Fruit fly (Drosophila melanogaster) whole organism, embryonic: Measurements from ENCODE around the gene Sfp38D.

Source experiments
- CG10209 ChIP-seq: fragments of 200-800 bp; sonication (Bioruptor generic); optimal IDR thresholded peaks from 3 replicates; lab custom pipeline; 2017; ENCODE audit warnings: missing biosample characterization, mild to moderate bottlenecking, missing genetic modification characterization, missing genetic modification reagents
- CG10321 ChIP-seq: fragments of 200-800 bp; sonication (Bioruptor generic); IDR thresholded peaks from 2 replicates; pipeline ENCODE4 v1.3.6; 2022; ENCODE audit warnings: missing biosample characterization, missing genetic modification characterization
- CG10979 ChIP-seq: fragments of 200-800 bp; sonication (Bioruptor generic); optimal IDR thresholded peaks from 2 replicates; lab custom pipeline; 2018; ENCODE audit warnings: missing biosample characterization, mild to moderate bottlenecking, missing genetic modification characterization, moderate library complexity
- CG11456 ChIP-seq: fragments of 200-800 bp; sonication (Bioruptor generic); IDR thresholded peaks from 3 replicates; pipeline ENCODE4 v1.3.6; 2022; ENCODE audit warnings: missing biosample characterization, missing genetic modification characterization
- CG11696 ChIP-seq: fragments of 200-800 bp; sonication (Bioruptor generic); IDR thresholded peaks from 2 replicates; pipeline ENCODE4 v1.3.6; 2022; ENCODE audit warnings: missing biosample characterization, missing genetic modification characterization
- CG14441 ChIP-seq: fragments of 200-800 bp; sonication (Bioruptor generic); IDR thresholded peaks from 2 replicates; pipeline ENCODE4 v1.3.6; 2022; ENCODE audit warnings: missing biosample characterization, missing genetic modification characterization
- CG16813 ChIP-seq: fragments of 200-800 bp; sonication (Bioruptor generic); IDR thresholded peaks from 3 replicates; pipeline ENCODE4 v1.3.6; 2022; ENCODE audit warnings: missing biosample characterization, missing genetic modification characterization; ENCODE audit not compliant: partially characterized antibody
- CG17328 ChIP-seq: fragments of 200-800 bp; sonication (Bioruptor generic); IDR thresholded peaks from 2 replicates; pipeline ENCODE4 v1.3.6; 2022; ENCODE audit warnings: missing biosample characterization, missing genetic modification characterization
- CG1792 ChIP-seq: fragments of 200-800 bp; sonication (Bioruptor generic); optimal IDR thresholded peaks from 2 replicates; lab custom pipeline; 2016; ENCODE audit warnings: missing biosample characterization, missing genetic modification characterization
- CG18011 ChIP-seq: fragments of 200-800 bp; sonication (Bioruptor generic); optimal IDR thresholded peaks from 2 replicates; lab custom pipeline; 2017; ENCODE audit warnings: missing biosample characterization, missing genetic modification characterization, mild to moderate bottlenecking, moderate library complexity, missing genotype
- CG18476 ChIP-seq: fragments of 200-800 bp; sonication (Bioruptor generic); optimal IDR thresholded peaks from 2 replicates; lab custom pipeline; 2016; ENCODE audit warnings: missing biosample characterization, mild to moderate bottlenecking, missing genetic modification characterization
- CG18619 ChIP-seq: fragments of 200-800 bp; sonication (Bioruptor generic); optimal IDR thresholded peaks from 3 replicates; lab custom pipeline; 2017; ENCODE audit warnings: missing biosample characterization, mild to moderate bottlenecking, missing genetic modification characterization
- CG2129 ChIP-seq: fragments of 200-800 bp; sonication (Bioruptor generic); IDR thresholded peaks from 2 replicates; pipeline ENCODE4 v1.3.6; 2022; ENCODE audit warnings: missing biosample characterization, missing genetic modification characterization; ENCODE audit not compliant: partially characterized antibody
- CG3995 ChIP-seq: fragments of 200-800 bp; sonication (Bioruptor generic); optimal IDR thresholded peaks from 3 replicates; lab custom pipeline; 2016; ENCODE audit warnings: missing biosample characterization, missing genetic modification characterization
- CG5245 ChIP-seq: fragments of 200-800 bp; sonication (Bioruptor generic); optimal IDR thresholded peaks from 3 replicates; lab custom pipeline; 2016; ENCODE audit warnings: missing biosample characterization, missing genetic modification characterization
- CG5953 ChIP-seq: fragments of 200-800 bp; sonication (Bioruptor generic); IDR thresholded peaks from 2 replicates; pipeline ENCODE4 v1.3.6; 2022; ENCODE audit warnings: missing biosample characterization, missing genetic modification characterization
- CG7987 ChIP-seq: fragments of 200-800 bp; sonication (Bioruptor generic); optimal IDR thresholded peaks from 2 replicates; lab custom pipeline; 2018; ENCODE audit warnings: missing biosample characterization, mild to moderate bottlenecking, missing genetic modification characterization, moderate library complexity
- CG8089 ChIP-seq: fragments of 200-800 bp; sonication (Bioruptor generic); optimal IDR thresholded peaks from 3 replicates; lab custom pipeline; 2016; ENCODE audit warnings: missing biosample characterization, missing genetic modification characterization
- CG8765 ChIP-seq: fragments of 200-800 bp; sonication (Bioruptor generic); IDR thresholded peaks from 2 replicates; pipeline ENCODE4 v1.3.6; 2022; ENCODE audit warnings: missing biosample characterization, missing genetic modification characterization
- CG9817 ChIP-seq: fragments of 200-800 bp; sonication (Bioruptor generic); optimal IDR thresholded peaks from 2 replicates; lab custom pipeline; 2018; ENCODE audit warnings: missing biosample characterization, mild to moderate bottlenecking, missing genetic modification characterization, moderate library complexity
- Camta ChIP-seq: fragments of 200-800 bp; sonication (Bioruptor generic); optimal IDR thresholded peaks from 2 replicates; lab custom pipeline; 2016; ENCODE audit warnings: missing biosample characterization, missing genetic modification characterization
- CkIIα-i1 ChIP-seq: fragments of 200-800 bp; sonication (Bioruptor generic); IDR thresholded peaks from 2 replicates; pipeline ENCODE4 v1.3.6; 2022; ENCODE audit warnings: missing biosample characterization, missing genetic modification characterization
- CoRest ChIP-seq: fragments of 200-800 bp; sonication (Bioruptor generic); optimal IDR thresholded peaks from 3 replicates; lab custom pipeline; 2018; ENCODE audit warnings: missing biosample characterization, mild to moderate bottlenecking, missing genetic modification characterization, moderate library complexity
- Dip3 ChIP-seq: fragments of 200-800 bp; sonication (Bioruptor generic); optimal IDR thresholded peaks from 3 replicates; lab custom pipeline; 2016; ENCODE audit warnings: missing biosample characterization, missing genetic modification characterization
- Ets65A ChIP-seq: fragments of 200-800 bp; sonication (Bioruptor generic); peaks from one replicate; lab custom pipeline; 2016; ENCODE audit warnings: missing biosample characterization, missing genetic modification characterization
- Ets97D ChIP-seq: fragments of 200-800 bp; sonication (Bioruptor generic); optimal IDR thresholded peaks from 3 replicates; lab custom pipeline; 2016; ENCODE audit warnings: missing biosample characterization, missing genetic modification characterization
- H15 ChIP-seq: fragments of 200-800 bp; sonication (Bioruptor generic); IDR thresholded peaks from 3 replicates; pipeline ENCODE4 v1.3.6; 2022; ENCODE audit warnings: missing biosample characterization, missing genetic modification characterization
- Hmr ChIP-seq: fragments of 200-800 bp; sonication (Bioruptor generic); optimal IDR thresholded peaks from 3 replicates; lab custom pipeline; 2017; ENCODE audit warnings: mild to moderate bottlenecking, missing biosample characterization, missing genetic modification reagents, missing genetic modification characterization
- Lim3 ChIP-seq: fragments of 200-800 bp; sonication (Bioruptor generic); IDR thresholded peaks from 2 replicates; pipeline ENCODE4 v1.3.6; 2022; ENCODE audit warnings: missing biosample characterization, missing genetic modification characterization
- NK7.1 ChIP-seq: fragments of 200-800 bp; sonication (Bioruptor generic); optimal IDR thresholded peaks from 3 replicates; lab custom pipeline; 2016; ENCODE audit warnings: missing biosample characterization, missing genetic modification characterization
- Stat92E ChIP-seq, 3 experiments: fragments of >200 bp in 2 of 3; fragments of 200-800 bp in 1 of 3; sonication (Bioruptor generic) in 1 of 3; optimal IDR thresholded peaks; 2 replicates each; lab custom pipeline; 2017 to 2019; ENCODE audit warnings: missing biosample characterization in 3 of 3, missing genetic modification characterization in 3 of 3, mild to moderate bottlenecking in 1 of 3, moderate library complexity in 1 of 3
- al ChIP-seq: fragments of 200-800 bp; sonication (Bioruptor generic); IDR thresholded peaks from 2 replicates; pipeline ENCODE4 v1.3.6; 2022; ENCODE audit warnings: missing biosample characterization, missing genetic modification characterization
- cad ChIP-seq: fragments of >200 bp; optimal IDR thresholded peaks from 2 replicates; lab custom pipeline; 2017; ENCODE audit warnings: missing biosample characterization, missing genetic modification characterization
- dmrt99B ChIP-seq: fragments of 200-800 bp; sonication (Bioruptor generic); optimal IDR thresholded peaks from 2 replicates; lab custom pipeline; 2018; ENCODE audit warnings: missing biosample characterization, mild to moderate bottlenecking, missing genetic modification characterization, moderate library complexity
- ems ChIP-seq: fragments of 200-800 bp; sonication (Bioruptor generic); optimal IDR thresholded peaks from 3 replicates; lab custom pipeline; 2016; ENCODE audit warnings: missing biosample characterization, missing genetic modification characterization
- fru ChIP-seq: fragments of >200 bp; optimal IDR thresholded peaks from 2 replicates; lab custom pipeline; 2017
- jigr1 ChIP-seq: fragments of 200-800 bp; sonication (Bioruptor generic); IDR thresholded peaks from 3 replicates; pipeline ENCODE4 v1.3.6; 2022; ENCODE audit warnings: missing biosample characterization, missing genetic modification characterization
- jing ChIP-seq: fragments of 200-800 bp; sonication (Bioruptor generic); optimal IDR thresholded peaks from 2 replicates; lab custom pipeline; 2018; ENCODE audit warnings: missing biosample characterization, mild to moderate bottlenecking, missing genetic modification characterization
- klu ChIP-seq: fragments of 200-800 bp; sonication (Bioruptor generic); IDR thresholded peaks from 2 replicates; pipeline ENCODE4 v1.3.6; 2022; ENCODE audit warnings: missing biosample characterization, missing genetic modification characterization
- lmd ChIP-seq: fragments of 200-800 bp; sonication (Bioruptor generic); IDR thresholded peaks from 2 replicates; pipeline ENCODE4 v1.3.6; 2022; ENCODE audit warnings: missing biosample characterization, missing genetic modification characterization
- nmo ChIP-seq: fragments of 200-800 bp; sonication (Bioruptor generic); optimal IDR thresholded peaks from 2 replicates; lab custom pipeline; 2018; ENCODE audit warnings: missing biosample characterization, mild to moderate bottlenecking, missing genetic modification characterization, moderate library complexity
- pho ChIP-seq: fragments of 200-800 bp; sonication (Bioruptor generic); optimal IDR thresholded peaks from 2 replicates; lab custom pipeline; 2016; ENCODE audit warnings: missing biosample characterization, missing genetic modification characterization
- pnt ChIP-seq: fragments of 200-800 bp; sonication (Bioruptor generic); optimal IDR thresholded peaks from 3 replicates; lab custom pipeline; 2016; ENCODE audit warnings: missing biosample characterization, missing genetic modification characterization
- pum ChIP-seq: fragments of 200-800 bp; sonication (Bioruptor generic); optimal IDR thresholded peaks from 2 replicates; lab custom pipeline; 2016; ENCODE audit warnings: missing biosample characterization, missing genetic modification characterization
- sens ChIP-seq: fragments of 200-800 bp; sonication (Bioruptor generic); peaks from one replicate; lab custom pipeline; 2016; ENCODE audit warnings: missing biosample characterization, missing genetic modification characterization
- sob ChIP-seq: fragments of 200-800 bp; sonication (Bioruptor generic); IDR thresholded peaks from 2 replicates; pipeline ENCODE4 v1.3.6; 2022; ENCODE audit warnings: missing biosample characterization, missing genetic modification characterization
- tin ChIP-seq: fragments of 200-800 bp; sonication (Bioruptor generic); optimal IDR thresholded peaks from 3 replicates; lab custom pipeline; 2016; ENCODE audit warnings: missing biosample characterization, missing genetic modification characterization
- trem ChIP-seq: fragments of 200-800 bp; optimal IDR thresholded peaks from 3 replicates; lab custom pipeline; 2019; ENCODE audit warnings: missing biosample characterization, mild to moderate bottlenecking, missing genetic modification characterization, moderate library complexity
- ttk ChIP-seq: fragments of 200-800 bp; sonication (Bioruptor generic); IDR thresholded peaks from 2 replicates; pipeline ENCODE4 v2.1.2; 2022; ENCODE audit warnings: missing biosample characterization, missing genetic modification characterization
- unpg ChIP-seq: fragments of 200-800 bp; sonication (Bioruptor generic); optimal IDR thresholded peaks from 3 replicates; lab custom pipeline; 2018; ENCODE audit warnings: missing biosample characterization, mild to moderate bottlenecking, missing genetic modification characterization, moderate library complexity
- vvl ChIP-seq: fragments of 200-800 bp; sonication (Bioruptor generic); IDR thresholded peaks from 2 replicates; pipeline ENCODE4 v1.3.6; 2022; ENCODE audit warnings: missing biosample characterization, missing genetic modification characterization
- wor ChIP-seq: fragments of 200-800 bp; sonication (Bioruptor generic); IDR thresholded peaks from 2 replicates; pipeline ENCODE4 v1.3.6; 2022; ENCODE audit warnings: missing biosample characterization, missing genetic modification characterization
- zfh2 ChIP-seq: fragments of 200-800 bp; sonication (Bioruptor generic); optimal IDR thresholded peaks from 2 replicates; lab custom pipeline; 2016; ENCODE audit warnings: missing biosample characterization, missing genetic modification characterization

Sfp38D gene

DNA sequence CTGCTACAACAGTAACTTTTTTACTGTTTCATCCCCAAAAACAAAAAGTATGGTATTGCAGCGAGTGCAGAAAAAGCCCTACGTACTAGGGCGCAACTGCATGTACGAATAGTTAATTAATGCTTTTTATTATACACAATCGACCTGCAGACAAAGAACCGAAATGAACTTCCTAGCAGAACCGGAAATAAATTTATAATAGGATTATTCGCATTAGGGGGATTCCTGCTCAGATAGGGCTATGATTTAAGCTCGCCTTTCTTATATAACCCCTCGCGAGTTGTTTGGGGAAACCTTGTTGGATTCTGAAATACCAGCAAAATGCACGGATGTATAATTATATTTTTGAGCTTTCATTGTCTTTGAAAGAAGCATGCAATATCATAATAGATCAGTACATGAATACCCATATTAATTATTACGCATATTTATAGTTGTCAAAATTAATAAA lies 41.0 kb downstream of the Sfp38D start, which contains the start of gene Cen (continued):
- TF ChIP-seq CG8089 (GFP tag; lab: Kevin White, UChicago) (peak; percentile 10), CG8765 (peak; percentile 15; the same call in 1 of the 2 replicates), Stat92E (GFP tag; optimal IDR thresholded peaks at IDR 0.05; lab: Kevin White, UChicago) (no peak), CG10979 (tag; lab: Kevin White, UChicago) (no peak), CG11456 (no peak), CG2129 (GFP tag; lab: Robert Waterston, UW) (no peak), H15 (GFP tag; lab: Robert Waterston, UW) (no peak), CG17328 (GFP tag; lab: Robert Waterston, UW) (peak; percentile 66), sob (GFP tag; lab: Robert Waterston, UW) (peak; percentile 11; the same call in 1 of the 2 replicates), nmo (GFP tag; lab: Kevin White, UChicago) (peak; percentile 54), pum (peak; percentile 4), jigr1 (GFP tag; lab: Robert Waterston, UW) (no peak), dmrt99B (tag; lab: Kevin White, UChicago) (no peak), CG10321 (GFP tag; lab: Robert Waterston, UW) (no peak), pho (GFP tag; lab: Kevin White, UChicago) (peak; percentile 25), ems (GFP tag; lab: Kevin White, UChicago) (peak; percentile 2), Hmr (GFP tag; lab: Kevin White, UChicago) (peak; percentile 43), jing (GFP tag; lab: Kevin White, UChicago) (no peak), Ets65A (GFP tag; lab: Kevin White, UChicago) (peak; percentile 69), CG18619 (peak; percentile 21), fru (no peak), CG1792 (GFP tag; lab: Kevin White, UChicago) (no peak), al (GFP tag; lab: Robert Waterston, UW) (no peak), wor (no peak), CG16813 (GFP tag; lab: Robert Waterston, UW) (no peak), CG5245 (GFP tag; lab: Kevin White, UChicago) (no peak), pnt (GFP tag; lab: Kevin White, UChicago) (no peak), klu (GFP tag; lab: Robert Waterston, UW) (no peak), NK7.1 (no peak), CG18476 (GFP tag; lab: Kevin White, UChicago) (peak; percentile 26), CG10209 (peak; percentile 18), vvl (GFP tag; lab: Robert Waterston, UW) (peak; percentile 60; the same call in 1 of the 2 replicates), CG3995 (GFP tag; lab: Kevin White, UChicago) (peak; percentile 67), Dip3 (GFP tag; lab: Kevin White, UChicago) (peak; percentile 53), cad (no peak), Lim3 (GFP tag; lab: Robert Waterston, UW) (no peak), CoRest (tag; lab: Kevin White, UChicago) (peak; percentile 48), CG9817 (tag; lab: Kevin White, UChicago) (peak; percentile 1), CG7987 (GFP tag; lab: Kevin White, UChicago) (no peak), zfh2 (peak; percentile 41), CG18011 (GFP tag; lab: Kevin White, UChicago) (no peak), ttk (GFP tag; lab: Robert Waterston, UW) (peak; percentile 32; the same call in 1 of the 2 replicates), Camta (GFP tag; lab: Kevin White, UChicago) (peak; percentile 48), trem (peak; percentile 13), sens (peak; percentile 93), CG5953 (GFP tag; lab: Robert Waterston, UW) (no peak), Ets97D (GFP tag; lab: Kevin White, UChicago) (peak; percentile 58), lmd (GFP tag; lab: Robert Waterston, UW) (peak; percentile 54; the same call in 1 of the 2 replicates), unpg (GFP tag; lab: Kevin White, UChicago) (no peak), CG14441 (GFP tag; lab: Robert Waterston, UW) (no peak), CG11696 (GFP tag; lab: Robert Waterston, UW) (no peak), CkIIα-i1 (GFP tag; lab: Robert Waterston, UW) (no peak), tin (GFP tag; lab: Kevin White, UChicago) (peak; percentile 14)
